Fruit fly (Drosophila melanogaster) whole organism, embryonic: ENCODE measurements around the gene Fpgs1.

Experiments used
- CG12155 ChIP-seq: fragments of 200-800 bp; sonication (Bioruptor generic); optimal IDR thresholded peaks from 3 replicates; lab custom pipeline; 2016; ENCODE audit warnings: missing biosample characterization, missing genetic modification characterization
- CG12391 ChIP-seq: fragments of 200-800 bp; sonication (Bioruptor generic); optimal IDR thresholded peaks from 3 replicates; lab custom pipeline; 2018; ENCODE audit warnings: missing biosample characterization, mild to moderate bottlenecking, missing genetic modification characterization, moderate library complexity
- CG13894 ChIP-seq: fragments of 200-800 bp; sonication (Bioruptor generic); optimal IDR thresholded peaks from 3 replicates; lab custom pipeline; 2018; ENCODE audit warnings: missing biosample characterization, mild to moderate bottlenecking, missing genetic modification characterization, moderate library complexity
- CG15269 ChIP-seq: fragments of 200-800 bp; sonication (Bioruptor generic); optimal IDR thresholded peaks from 2 replicates; lab custom pipeline; 2018; ENCODE audit warnings: missing biosample characterization, mild to moderate bottlenecking, missing genetic modification characterization, moderate library complexity
- CG1602 ChIP-seq: fragments of 200-800 bp; sonication (Bioruptor generic); optimal IDR thresholded peaks from 3 replicates; lab custom pipeline; 2016; ENCODE audit warnings: missing biosample characterization, missing genetic modification characterization
- CG17186 ChIP-seq: fragments of 200-800 bp; sonication (Bioruptor generic); optimal IDR thresholded peaks from 3 replicates; lab custom pipeline; 2017; ENCODE audit warnings: missing biosample characterization, missing genetic modification reagents, missing genetic modification characterization
- CG17359 ChIP-seq: fragments of 200-800 bp; sonication (Bioruptor generic); optimal IDR thresholded peaks from 3 replicates; lab custom pipeline; 2018; ENCODE audit warnings: missing biosample characterization, mild to moderate bottlenecking, missing genetic modification characterization, moderate library complexity
- CG17829 ChIP-seq: fragments of 200-800 bp; optimal IDR thresholded peaks from 2 replicates; lab custom pipeline; 2019; ENCODE audit warnings: missing biosample characterization, mild to moderate bottlenecking, missing genetic modification characterization, moderate library complexity
- CG1832 ChIP-seq: fragments of 200-800 bp; sonication (Bioruptor generic); optimal IDR thresholded peaks from 2 replicates; lab custom pipeline; 2017; ENCODE audit warnings: missing biosample characterization, mild to moderate bottlenecking, missing genetic modification characterization, inconsistent platforms
- CG2129 ChIP-seq: fragments of 200-800 bp; sonication (Bioruptor generic); IDR thresholded peaks from 2 replicates; pipeline ENCODE4 v1.3.6; 2022; ENCODE audit warnings: missing biosample characterization, missing genetic modification characterization; ENCODE audit not compliant: partially characterized antibody
- CG2678 ChIP-seq: fragments of 200-800 bp; sonication (Bioruptor generic); optimal IDR thresholded peaks from 3 replicates; lab custom pipeline; 2019; ENCODE audit warnings: missing biosample characterization, mild to moderate bottlenecking, missing genetic modification characterization, moderate library complexity
- CG3065 ChIP-seq: fragments of 200-800 bp; sonication (Bioruptor generic); optimal IDR thresholded peaks from 2 replicates; lab custom pipeline; 2016; ENCODE audit warnings: missing biosample characterization, missing genetic modification characterization
- CG31365 ChIP-seq: fragments of 200-800 bp; sonication (Bioruptor generic); optimal IDR thresholded peaks from 2 replicates; lab custom pipeline; 2018; ENCODE audit warnings: missing biosample characterization, mild to moderate bottlenecking, missing genetic modification characterization
- CG31388 ChIP-seq: fragments of 200-800 bp; sonication (Bioruptor generic); optimal IDR thresholded peaks from 2 replicates; lab custom pipeline; 2016; ENCODE audit warnings: missing biosample characterization, missing genetic modification characterization
- CG33557 ChIP-seq: fragments of 200-800 bp; sonication (Bioruptor generic); optimal IDR thresholded peaks from 2 replicates; lab custom pipeline; 2019; ENCODE audit warnings: missing biosample characterization, mild to moderate bottlenecking, missing genetic modification characterization, moderate library complexity
- CG6654 ChIP-seq: fragments of 200-800 bp; sonication (Bioruptor generic); optimal IDR thresholded peaks from 2 replicates; lab custom pipeline; 2017; ENCODE audit warnings: missing biosample characterization, mild to moderate bottlenecking, missing genetic modification characterization
- CG6689 ChIP-seq: fragments of 200-800 bp; sonication (Bioruptor generic); IDR thresholded peaks from 2 replicates; pipeline ENCODE4 v1.3.6; 2022; ENCODE audit warnings: missing biosample characterization, missing genetic modification characterization
- CG7556 ChIP-seq: fragments of 200-800 bp; sonication (Bioruptor generic); optimal IDR thresholded peaks from 2 replicates; lab custom pipeline; 2017; ENCODE audit warnings: missing biosample characterization, mild to moderate bottlenecking, missing genetic modification characterization
- CG9876 ChIP-seq: fragments of 200-800 bp; sonication (Bioruptor generic); optimal IDR thresholded peaks from 2 replicates; lab custom pipeline; 2016; ENCODE audit warnings: missing biosample characterization, missing genetic modification characterization
- D19A ChIP-seq: fragments of 200-800 bp; optimal IDR thresholded peaks from 3 replicates; lab custom pipeline; 2019; ENCODE audit warnings: missing biosample characterization, mild to moderate bottlenecking, missing genetic modification characterization, moderate library complexity
- Deaf1 ChIP-seq: fragments of 200-800 bp; optimal IDR thresholded peaks from 3 replicates; lab custom pipeline; 2019; ENCODE audit warnings: missing biosample characterization, mild to moderate bottlenecking, missing genetic modification characterization, moderate library complexity
- Dll ChIP-seq: fragments of 200-800 bp; sonication (Bioruptor generic); IDR thresholded peaks from 4 replicates; pipeline ENCODE4 v1.3.6; 2022; ENCODE audit warnings: missing biosample characterization, missing genetic modification characterization; ENCODE audit not compliant: partially characterized antibody
- Doc2 ChIP-seq: fragments of 200-800 bp; sonication (Bioruptor generic); IDR thresholded peaks from 2 replicates; pipeline ENCODE4 v1.3.6; 2022; ENCODE audit warnings: missing biosample characterization, missing genetic modification characterization
- Gug ChIP-seq: fragments of 200-800 bp; sonication (Bioruptor generic); IDR thresholded peaks from 4 replicates; pipeline ENCODE4 v1.3.6; 2022; ENCODE audit warnings: missing biosample characterization, missing genetic modification characterization
- Hand ChIP-seq: fragments of 200-800 bp; sonication (Bioruptor generic); optimal IDR thresholded peaks from 2 replicates; lab custom pipeline; 2017; ENCODE audit warnings: mild to moderate bottlenecking, missing biosample characterization, missing genetic modification reagents, missing genetic modification characterization
- Med ChIP-seq: fragments of 200-800 bp; sonication (Bioruptor generic); peaks from one replicate; lab custom pipeline; 2016; ENCODE audit warnings: missing biosample characterization, missing genetic modification characterization, mild to moderate bottlenecking, inconsistent platforms, moderate library complexity
- Meics ChIP-seq: fragments of 200-800 bp; sonication (Bioruptor generic); optimal IDR thresholded peaks from 2 replicates; lab custom pipeline; 2017; ENCODE audit warnings: missing biosample characterization, mild to moderate bottlenecking, missing genetic modification characterization
- Nf-YB ChIP-seq: fragments of 200-800 bp; sonication (Bioruptor generic); optimal IDR thresholded peaks from 3 replicates; lab custom pipeline; 2019; ENCODE audit warnings: missing biosample characterization, mild to moderate bottlenecking, missing genetic modification characterization, moderate library complexity
- PHDP ChIP-seq: fragments of 200-800 bp; sonication (Bioruptor generic); optimal IDR thresholded peaks from 3 replicates; lab custom pipeline; 2018; ENCODE audit warnings: missing biosample characterization, mild to moderate bottlenecking, missing genetic modification characterization, moderate library complexity
- ab ChIP-seq: fragments of 200-800 bp; sonication (Bioruptor generic); optimal IDR thresholded peaks from 2 replicates; lab custom pipeline; 2016; ENCODE audit warnings: missing biosample characterization, missing genetic modification characterization
- ap ChIP-seq: fragments of 200-800 bp; sonication (Bioruptor generic); IDR thresholded peaks from 2 replicates; pipeline ENCODE4 v1.3.6; 2022; ENCODE audit warnings: missing biosample characterization, missing genetic modification characterization
- btn ChIP-seq: fragments of 200-800 bp; sonication (Bioruptor generic); optimal IDR thresholded peaks from 2 replicates; lab custom pipeline; 2016; ENCODE audit warnings: missing biosample characterization, missing genetic modification characterization
- cad ChIP-seq: fragments of >200 bp; optimal IDR thresholded peaks from 2 replicates; lab custom pipeline; 2017; ENCODE audit warnings: missing biosample characterization, missing genetic modification characterization
- caup ChIP-seq: fragments of 200-800 bp; sonication (Bioruptor generic); optimal IDR thresholded peaks from 3 replicates; lab custom pipeline; 2017; ENCODE audit warnings: missing biosample characterization, mild to moderate bottlenecking, missing genetic modification characterization, moderate library complexity; ENCODE audit not compliant: severe bottlenecking
- crol ChIP-seq: fragments of 200-800 bp; sonication (Bioruptor generic); IDR thresholded peaks from 2 replicates; pipeline ENCODE4 v1.3.6; 2022; ENCODE audit warnings: missing biosample characterization, missing genetic modification characterization
- dati ChIP-seq: fragments of 200-800 bp; sonication (Bioruptor generic); IDR thresholded peaks from 2 replicates; pipeline ENCODE4 v1.3.6; 2022; ENCODE audit warnings: missing biosample characterization, missing genetic modification characterization
- fd3F ChIP-seq: fragments of 200-800 bp; sonication (Bioruptor generic); optimal IDR thresholded peaks from 2 replicates; lab custom pipeline; 2018; ENCODE audit warnings: missing biosample characterization, mild to moderate bottlenecking, missing genetic modification characterization, moderate library complexity
- fd96Cb ChIP-seq: fragments of 200-800 bp; sonication (Bioruptor generic); optimal IDR thresholded peaks from 2 replicates; lab custom pipeline; 2018; ENCODE audit warnings: missing biosample characterization, mild to moderate bottlenecking, missing genetic modification characterization, moderate library complexity
- gt ChIP-seq: fragments of 200-800 bp; sonication (Bioruptor generic); IDR thresholded peaks from 2 replicates; pipeline ENCODE4 v1.3.6; 2022; ENCODE audit warnings: missing biosample characterization, missing genetic modification characterization
- her ChIP-seq: fragments of 200-800 bp; sonication (Bioruptor generic); optimal IDR thresholded peaks from 2 replicates; lab custom pipeline; 2016; ENCODE audit warnings: missing biosample characterization, missing genetic modification characterization
- mld ChIP-seq: fragments of 200-800 bp; sonication (Bioruptor generic); IDR thresholded peaks from 3 replicates; pipeline ENCODE4 v1.3.6; 2022; ENCODE audit warnings: missing biosample characterization, missing genetic modification characterization; ENCODE audit not compliant: partially characterized antibody
- nau ChIP-seq: fragments of 200-800 bp; sonication (Bioruptor generic); optimal IDR thresholded peaks from 3 replicates; lab custom pipeline; 2017; ENCODE audit warnings: missing biosample characterization, mild to moderate bottlenecking, missing genetic modification characterization, missing genetic modification reagents
- phol ChIP-seq: fragments of 200-800 bp; sonication (Bioruptor generic); optimal IDR thresholded peaks from 3 replicates; lab custom pipeline; 2018; ENCODE audit warnings: missing biosample characterization, mild to moderate bottlenecking, missing genetic modification characterization, moderate library complexity
- repo ChIP-seq: fragments of 200-800 bp; sonication (Bioruptor generic); optimal IDR thresholded peaks from 2 replicates; lab custom pipeline; 2016; ENCODE audit warnings: missing biosample characterization, missing genetic modification characterization
- sens-2 ChIP-seq: fragments of 200-800 bp; sonication (Bioruptor generic); IDR thresholded peaks from 2 replicates; pipeline ENCODE4 v1.3.6; 2022; ENCODE audit warnings: missing biosample characterization, missing genetic modification characterization
- sqz ChIP-seq: fragments of 200-800 bp; sonication (Bioruptor generic); optimal IDR thresholded peaks from 3 replicates; lab custom pipeline; 2018; ENCODE audit warnings: missing biosample characterization, mild to moderate bottlenecking, missing genetic modification characterization
- sug ChIP-seq: fragments of 200-800 bp; optimal IDR thresholded peaks from 2 replicates; lab custom pipeline; 2019; ENCODE audit warnings: missing biosample characterization, mild to moderate bottlenecking, missing genetic modification characterization, moderate library complexity
- tx ChIP-seq: fragments of 200-800 bp; sonication (Bioruptor generic); optimal IDR thresholded peaks from 2 replicates; lab custom pipeline; 2016; ENCODE audit warnings: missing biosample characterization, missing genetic modification characterization
- zfh2 ChIP-seq: fragments of 200-800 bp; sonication (Bioruptor generic); optimal IDR thresholded peaks from 2 replicates; lab custom pipeline; 2016; ENCODE audit warnings: missing biosample characterization, missing genetic modification characterization

The Fpgs1 gene

DNA sequence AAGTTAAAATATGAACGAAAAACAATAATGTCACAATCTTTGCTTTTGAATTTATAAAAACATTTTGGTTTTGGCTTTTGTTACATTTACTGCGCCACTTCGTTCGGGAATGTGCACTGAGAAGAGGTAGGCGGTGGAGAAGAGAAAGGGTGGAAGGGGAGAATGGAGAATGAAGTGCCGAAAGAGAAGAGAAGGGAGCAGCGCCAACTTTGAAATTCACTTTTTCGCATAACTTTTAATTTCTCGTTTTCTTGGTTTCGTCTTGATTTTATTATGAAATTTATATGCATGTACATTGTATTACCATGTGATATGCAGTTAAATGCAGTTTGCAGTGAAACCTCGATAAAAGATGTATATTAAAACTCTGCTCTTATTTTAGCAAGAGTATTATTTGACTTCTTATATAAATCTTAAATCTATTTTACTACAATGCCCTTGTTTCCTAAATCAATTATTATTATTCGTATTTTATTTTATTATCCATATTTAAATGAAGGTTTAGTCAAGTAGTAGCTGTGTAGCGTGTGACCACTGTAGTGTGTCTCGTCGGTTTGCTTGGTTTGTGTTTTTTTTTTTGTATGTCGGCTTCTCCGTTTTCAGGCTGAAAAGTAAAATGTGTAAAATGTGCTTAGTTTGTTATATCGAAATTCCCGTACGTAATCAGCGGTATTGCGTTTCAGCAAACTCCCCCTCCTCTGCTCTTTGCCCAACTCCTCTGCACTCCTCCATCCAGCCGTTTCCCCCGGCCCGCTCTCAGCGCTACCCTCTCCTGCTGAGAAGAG is 51.2 kb downstream of the Fpgs1 start (continued):
- no peak for TF ChIP-seq Med (GFP tag; lab: Kevin White, UChicago)
- no peak for TF ChIP-seq CG2129 (GFP tag; lab: Robert Waterston, UW)
- TF ChIP-seq Hand (GFP tag; lab: Kevin White, UChicago), result no peak
- TF ChIP-seq Dll (GFP tag; lab: Robert Waterston, UW), result no peak
- no peak; the same call in 1 of the 2 replicates for TF ChIP-seq crol (GFP tag; lab: Robert Waterston, UW)
- no peak for TF ChIP-seq CG1832 (GFP tag; lab: Kevin White, UChicago)
- TF ChIP-seq CG3065 (GFP tag; lab: Kevin White, UChicago), result no peak
- TF ChIP-seq sqz (GFP tag; lab: Kevin White, UChicago), result no peak
- no peak for TF ChIP-seq gt (GFP tag; lab: Robert Waterston, UW)
- no peak for TF ChIP-seq her (GFP tag; lab: Kevin White, UChicago)
- TF ChIP-seq CG15269 (tag; lab: Kevin White, UChicago), result peak; percentile 17
- no peak for TF ChIP-seq sug (tag; lab: Kevin White, UChicago)
- TF ChIP-seq tx (GFP tag; lab: Kevin White, UChicago), result no peak
- TF ChIP-seq CG6689 (GFP tag; lab: Robert Waterston, UW), result 0 out of 2 replicates have a peak, but pooled peaks have one; percentile 38
- TF ChIP-seq CG12391, result peak; percentile 37
- no peak for TF ChIP-seq CG6654 (GFP tag; lab: Kevin White, UChicago)
- TF ChIP-seq mld (GFP tag; lab: Robert Waterston, UW), result no peak
- TF ChIP-seq btn (GFP tag; lab: Kevin White, UChicago), result no peak
- TF ChIP-seq Meics (GFP tag; lab: Kevin White, UChicago), result no peak
- TF ChIP-seq Doc2 (GFP tag; lab: Robert Waterston, UW), result no peak
- no peak for TF ChIP-seq fd3F
- no peak for TF ChIP-seq CG31365 (tag; lab: Kevin White, UChicago)
- TF ChIP-seq cad (GFP tag; lab: Kevin White, UChicago), result no peak
- peak; percentile 31 for TF ChIP-seq CG2678 (tag; lab: Kevin White, UChicago)
- TF ChIP-seq ab, result no peak
- TF ChIP-seq CG17359 (tag; lab: Kevin White, UChicago), result peak; percentile 10
- no peak for TF ChIP-seq caup
- TF ChIP-seq nau (GFP tag; lab: Kevin White, UChicago), result no peak
- no peak for TF ChIP-seq zfh2 (GFP tag; lab: Kevin White, UChicago)
- no peak for TF ChIP-seq CG13894
- TF ChIP-seq Nf-YB, result no peak
- TF ChIP-seq CG7556 (GFP tag; lab: Kevin White, UChicago), result peak; percentile 1
- TF ChIP-seq ap, result no peak
- no peak for TF ChIP-seq CG31388 (GFP tag; lab: Kevin White, UChicago)
- no peak for TF ChIP-seq CG12155 (GFP tag; lab: Kevin White, UChicago)
- TF ChIP-seq CG17829 (tag; lab: Kevin White, UChicago), result peak; percentile 13
- TF ChIP-seq CG17186 (GFP tag; lab: Kevin White, UChicago), result no peak
- peak; percentile 10 for TF ChIP-seq phol
- no peak for TF ChIP-seq CG1602 (GFP tag; lab: Kevin White, UChicago)
- peak; percentile 15 for TF ChIP-seq CG33557
- TF ChIP-seq PHDP, result peak; percentile 26
- no peak for TF ChIP-seq sens-2
- peak; percentile 8 for TF ChIP-seq D19A (tag; lab: Kevin White, UChicago)
- peak; percentile 30 for TF ChIP-seq fd96Cb (tag; lab: Kevin White, UChicago)
- no peak for TF ChIP-seq repo
- no peak for TF ChIP-seq Deaf1
- no peak for TF ChIP-seq Gug
- TF ChIP-seq CG9876 (GFP tag; lab: Kevin White, UChicago), result no peak
- TF ChIP-seq dati (GFP tag; lab: Robert Waterston, UW), result no peak
